Worm (Caenorhabditis elegans): ENCODE data around the gene glo-3.

Gene glo-3

DNA sequence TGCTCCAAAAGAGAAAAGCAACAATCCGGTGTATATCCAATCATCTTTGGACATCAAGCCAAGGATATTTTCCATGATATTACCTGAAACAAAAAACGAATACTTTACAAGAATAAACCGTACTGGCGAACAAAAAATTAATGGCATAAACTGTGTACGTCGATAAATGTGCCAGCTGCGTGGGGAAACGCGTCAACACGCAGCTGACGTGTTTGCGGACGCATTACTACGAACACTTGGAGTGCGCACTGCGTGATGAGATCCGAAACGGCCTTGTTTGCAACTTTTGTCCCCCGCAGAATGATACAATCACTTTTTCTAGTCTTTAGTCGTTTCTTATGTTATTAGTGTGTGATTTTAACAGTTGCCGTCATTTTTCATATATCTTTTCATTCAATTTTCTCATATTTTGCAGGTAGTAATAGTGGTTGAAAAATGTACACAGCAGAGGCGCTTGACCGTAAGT is 9.0 kb upstream of the glo-3 start, which contains the start of the genes mboa-7 and git-1 (continued):
- TF ChIP-seq C34B4.2 (tag; optimal IDR thresholded peaks at IDR 0.05) (no peak), ceh-82 (tag; optimal IDR thresholded peaks at IDR 0.05) (peak in 1 of 3 experiments; percentile 61), hpl-2 (GFP tag; optimal IDR thresholded peaks at IDR 0.05) (peak; percentile 65), sox-4 (tag; optimal IDR thresholded peaks at IDR 0.05) (no peak), C16A3.4 (tag; optimal IDR thresholded peaks at IDR 0.05) (peak; percentile 71), ceh-8 (GFP tag; optimal IDR thresholded peaks at IDR 0.05) (no peak), swsn-7 (tag; optimal IDR thresholded peaks at IDR 0.05) (peak; percentile 61), lin-39 (tag; optimal IDR thresholded peaks at IDR 0.05) (no peak), ceh-90 (tag; optimal IDR thresholded peaks at IDR 0.05) (no peak)

DNA sequence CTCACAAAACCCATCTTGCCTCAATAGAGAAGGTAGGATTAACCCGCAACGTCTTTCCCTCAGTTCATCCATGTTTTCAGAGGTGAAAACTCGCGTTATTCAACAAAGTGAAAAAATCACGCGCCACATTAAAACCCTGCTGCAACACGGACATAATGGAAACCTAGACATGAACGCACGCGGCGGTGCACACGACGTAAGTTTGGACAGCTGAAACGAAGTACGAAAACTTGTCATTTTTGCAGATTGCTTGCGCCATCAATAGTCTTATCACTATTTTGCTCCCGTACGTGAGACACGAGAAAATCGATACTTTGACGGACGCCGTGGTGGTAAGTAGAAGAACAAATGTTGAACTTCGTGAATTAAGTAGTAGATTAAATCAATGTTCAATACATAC is 6.1 kb upstream of the glo-3 start:
- TF ChIP-seq mdl-1 (tag; optimal IDR thresholded peaks at IDR 0.05) (peak in 1 of 2 experiments; percentile 10), elt-2 (tag; optimal IDR thresholded peaks at IDR 0.05) (peak; percentile 39), mab-9 (GFP tag; IDR thresholded peaks at IDR 0.05) (no peak)

DNA sequence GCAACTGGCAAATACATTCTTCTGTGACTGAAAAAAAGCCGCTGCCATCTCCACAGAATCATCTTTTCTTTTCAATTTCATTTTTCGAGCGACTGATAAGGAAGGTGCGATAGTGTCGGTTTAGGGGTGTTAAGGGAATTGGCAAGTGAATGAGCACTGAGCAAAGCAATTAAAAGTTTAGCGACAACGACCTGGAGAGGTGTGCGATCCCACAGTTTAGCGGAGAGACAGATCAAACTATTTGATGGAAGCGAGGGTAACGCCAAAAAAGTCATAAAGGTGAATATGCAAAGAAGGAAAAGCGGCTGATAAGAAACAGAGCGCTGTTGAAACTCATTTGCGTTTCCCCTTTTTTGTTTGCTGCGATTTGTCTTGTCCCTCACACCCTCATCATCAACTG is 4.5 kb upstream of the glo-3 start, which contains the start of the genes F14F3.5 and slcf-1:
Gene F14F3.5, minus strand, starts transcription at position 234 of the 400 bp plus-strand sequence.
Gene slcf-1, plus strand, starts transcription at position 302 of the 400 bp plus-strand sequence.
- TF ChIP-seq nhr-12 (tag; optimal IDR thresholded peaks at IDR 0.05) (no peak), swsn-7 (tag; optimal IDR thresholded peaks at IDR 0.05) (no peak), elt-2 (tag; optimal IDR thresholded peaks at IDR 0.05) (peak; percentile 75), nhr-28 (tag; optimal IDR thresholded peaks at IDR 0.05) (no peak)

DNA sequence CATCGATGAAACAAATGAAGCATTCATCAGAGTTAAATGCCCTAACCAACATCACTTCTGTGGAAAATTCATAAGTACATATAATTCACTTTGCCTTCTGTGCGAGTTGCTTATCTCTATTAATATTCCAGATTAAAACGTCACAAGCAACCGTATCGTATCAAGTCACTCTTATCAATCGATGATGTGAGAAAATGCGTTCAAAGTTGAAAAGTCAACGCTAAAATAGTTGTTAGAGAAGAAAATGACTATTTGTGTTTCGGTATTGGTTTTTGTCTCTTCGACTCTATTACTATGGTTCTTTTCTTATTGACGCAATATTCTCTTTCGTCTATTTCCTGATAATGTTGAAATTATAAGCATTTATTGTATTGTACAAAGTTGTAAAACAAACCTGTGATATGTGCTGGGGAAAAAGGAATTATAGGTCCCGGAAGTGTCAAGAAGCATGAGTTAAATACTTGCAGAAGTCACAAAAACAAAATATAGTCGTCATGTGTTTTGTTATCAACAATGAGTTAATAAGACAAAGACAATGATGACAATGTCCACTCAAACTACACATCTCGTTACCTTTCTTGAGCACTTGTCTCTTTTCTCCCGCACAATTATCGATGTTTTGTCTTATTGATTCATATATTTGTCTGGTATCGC is 1.2 kb upstream of the glo-3 start:
- TF ChIP-seq ets-5 (GFP tag; IDR thresholded peaks at IDR 0.05) (no peak), grh-1 (GFP tag; IDR thresholded peaks at IDR 0.05) (no peak), nhr-71 (tag; optimal IDR thresholded peaks at IDR 0.05) (peak; percentile 15), nhr-11 (tag; optimal IDR thresholded peaks at IDR 0.05) (no peak), nhr-20 (tag; optimal IDR thresholded peaks at IDR 0.05) (peak; percentile 18), lin-39 (tag; optimal IDR thresholded peaks at IDR 0.05) (no peak), egl-13 (tag; optimal IDR thresholded peaks at IDR 0.05) (peak; percentile 26), lin-35 (GFP tag; optimal IDR thresholded peaks at IDR 0.05) (peak in 1 of 2 experiments; percentile 38), alr-1 (tag; optimal IDR thresholded peaks at IDR 0.05; ENCODE audit: borderline replicate concordance) (no peak), elt-2 (tag; optimal IDR thresholded peaks at IDR 0.05) (peak; percentile 93), swsn-7 (tag; optimal IDR thresholded peaks at IDR 0.05) (no peak)

DNA sequence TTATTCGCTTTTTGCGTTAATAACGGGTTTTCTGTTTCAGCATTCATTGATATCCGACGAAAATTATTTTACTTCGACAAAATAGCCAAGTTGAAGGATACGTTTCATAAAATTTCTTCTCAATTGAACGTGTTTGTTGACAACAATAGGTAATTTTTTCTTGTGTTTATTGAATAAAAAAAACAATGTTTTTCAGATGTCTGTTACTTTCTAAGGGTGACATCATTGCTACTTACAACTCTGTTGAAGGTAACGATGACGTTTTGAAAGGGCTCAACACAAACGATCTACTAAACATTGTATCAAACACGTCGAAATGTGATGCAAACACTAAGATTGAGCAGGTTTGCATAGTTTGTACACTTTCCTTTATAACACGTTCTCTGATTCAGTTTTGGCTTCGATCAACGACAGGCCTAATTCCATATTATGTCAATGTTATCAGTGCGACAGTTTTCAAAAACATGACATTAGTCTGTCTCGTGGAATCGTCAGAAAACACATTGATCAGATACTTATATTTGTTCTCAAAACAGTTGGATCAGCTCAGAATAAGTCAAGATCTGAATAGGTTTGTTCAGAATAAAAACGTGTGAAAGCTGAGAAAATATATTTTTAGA is 1.2 kb downstream of the glo-3 start:
- peak; percentile 2 for TF ChIP-seq elt-2 (tag; optimal IDR thresholded peaks at IDR 0.05)
- no peak for TF ChIP-seq efl-1 (optimal IDR thresholded peaks at IDR 0.05)
- peak in 1 of 2 experiments; percentile 62 for TF ChIP-seq efl-1 (GFP tag; optimal IDR thresholded peaks at IDR 0.05 in 1 of 2)
- TF ChIP-seq fkh-10 (GFP tag; optimal IDR thresholded peaks at IDR 0.05): no peak
- TF ChIP-seq tbx-2 (tag; optimal IDR thresholded peaks at IDR 0.05): no peak

DNA sequence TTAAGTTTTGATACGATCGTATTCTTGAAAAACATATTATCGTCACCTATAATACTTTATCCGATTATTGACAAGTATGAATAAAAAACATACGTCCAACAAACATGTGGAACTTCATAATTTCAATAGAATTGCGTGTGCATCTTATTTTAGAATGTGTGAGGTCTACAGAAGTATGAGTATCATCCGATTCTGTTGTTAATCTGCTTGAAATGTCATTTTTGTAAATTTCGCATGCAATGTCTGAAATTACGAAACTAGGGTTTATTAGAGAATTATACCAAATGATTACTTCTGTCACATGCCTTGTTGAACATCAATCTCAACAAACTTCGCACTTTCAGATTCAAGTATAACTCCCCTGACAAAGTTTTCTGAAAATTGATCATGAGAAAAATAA is 8.3 kb downstream of the glo-3 start:
- TF ChIP-seq nhr-12 (tag; optimal IDR thresholded peaks at IDR 0.05): no peak
- no peak for TF ChIP-seq sptf-1 (tag; optimal IDR thresholded peaks at IDR 0.05)
- no peak for TF ChIP-seq zip-4 (GFP tag; optimal IDR thresholded peaks at IDR 0.05)
- no peak for TF ChIP-seq C34B4.2 (tag; optimal IDR thresholded peaks at IDR 0.05)
- TF ChIP-seq alr-1 (tag; optimal IDR thresholded peaks at IDR 0.05; ENCODE audit: borderline replicate concordance): no peak
- no peak for TF ChIP-seq nhr-84 (tag; optimal IDR thresholded peaks at IDR 0.05)
- no peak for TF ChIP-seq unc-86 (tag; optimal IDR thresholded peaks at IDR 0.05)
- TF ChIP-seq nhr-76 (tag; optimal IDR thresholded peaks at IDR 0.05): no peak
- no peak for TF ChIP-seq nhr-85 (tag)
- TF ChIP-seq swsn-7 (tag; optimal IDR thresholded peaks at IDR 0.05): no peak
- TF ChIP-seq hlh-4 (tag; optimal IDR thresholded peaks at IDR 0.05): no peak
- TF ChIP-seq fkh-8 (tag; optimal IDR thresholded peaks at IDR 0.05): no peak
- TF ChIP-seq dpl-1 (GFP tag; optimal IDR thresholded peaks at IDR 0.05): no peak

All from whole organism, L1 larva.